Worm (Caenorhabditis elegans) whole organism, L4/young adult: ENCODE measurements around the gene C14A11.5.

Source experiments
- dao-5 ChIP-seq: sonication (generic microtip); optimal IDR thresholded peaks from 2 replicates; lab custom pipeline; 2016; ENCODE audit warnings: missing genotype, missing genetic modification characterization, moderate library complexity, missing compliant biosample characterization
- him-1 ChIP-seq: sonication (generic microtip); optimal IDR thresholded peaks from 2 replicates; lab custom pipeline; 2016; ENCODE audit warnings: missing genotype, missing genetic modification reagents, missing genetic modification characterization, missing compliant biosample characterization

DNA sequence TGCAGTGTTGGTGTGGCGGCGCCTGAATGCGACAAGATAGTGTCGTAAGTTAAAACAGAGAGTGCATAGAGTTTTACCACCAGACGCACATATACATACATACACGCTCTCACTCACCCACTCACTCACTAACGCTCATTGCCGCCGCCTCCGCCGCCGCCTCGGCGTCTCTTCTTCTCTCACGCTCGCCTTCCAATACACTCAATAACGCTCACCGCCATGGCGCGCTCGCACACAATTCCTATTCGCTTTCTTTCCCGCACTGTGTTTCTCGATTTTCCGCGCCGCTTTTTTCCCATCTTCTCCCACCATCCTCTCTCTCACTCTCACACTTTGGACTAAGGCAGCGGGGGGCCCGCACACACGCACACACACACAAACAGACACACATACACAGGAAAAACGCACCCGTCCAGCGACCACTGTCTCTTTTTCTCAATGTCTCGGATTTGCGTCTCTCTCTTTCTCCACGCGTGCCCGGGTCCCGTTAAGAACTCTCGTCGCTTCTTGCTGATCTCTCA is 45.1 kb upstream of the C14A11.5 start, which contains the start of gene kin-29:
- TF ChIP-seq dao-5 (tag; lab: Kevin White, UChicago) (peak; percentile 47), him-1 (tag; lab: Kevin White, UChicago) (peak; percentile 79)
